Worm (Caenorhabditis elegans) whole organism, mixed stage, embryonic: ENCODE results near the gene C25F9.14.

Experiments
- ces-1 ChIP-seq: fragments of 150-350 bp; optimal IDR thresholded peaks from 2 replicates; lab custom pipeline; 2014; ENCODE audit warnings: missing biosample characterization, missing genetic modification reagents, missing genetic modification characterization
- cnd-1 ChIP-seq: fragments of 200-800 bp; sonication (Bioruptor generic); optimal IDR thresholded peaks from 2 replicates; lab custom pipeline; 2018; ENCODE audit warnings: mild to moderate bottlenecking, missing genetic modification characterization, missing compliant biosample characterization
- drap-1 ChIP-seq: fragments of 200-800 bp; sonication (Bioruptor generic); optimal IDR thresholded peaks from 3 replicates; lab custom pipeline; 2018; ENCODE audit warnings: mild to moderate bottlenecking, missing genetic modification characterization, missing compliant biosample characterization
- elt-3 ChIP-seq: fragments of 150-350 bp; optimal IDR thresholded peaks from 2 replicates; lab custom pipeline; 2014; ENCODE audit warnings: missing biosample characterization, missing genetic modification characterization
- flh-1 ChIP-seq: fragments of 200-800 bp; sonication (Bioruptor generic); optimal IDR thresholded peaks from 2 replicates; lab custom pipeline; 2018; ENCODE audit warnings: mild to moderate bottlenecking, missing genetic modification characterization, moderate library complexity, missing compliant biosample characterization
- ham-2 ChIP-seq: fragments of 200-800 bp; sonication (Bioruptor generic); optimal IDR thresholded peaks from 2 replicates; lab custom pipeline; 2018; ENCODE audit warnings: mild to moderate bottlenecking, missing genetic modification characterization, missing compliant biosample characterization
- lsy-2 ChIP-seq: fragments of 150-350 bp; optimal IDR thresholded peaks from 2 replicates; lab custom pipeline; 2014; ENCODE audit warnings: missing biosample characterization, missing genetic modification characterization
- mab-5 ChIP-seq: fragments of 150-350 bp; optimal IDR thresholded peaks from 2 replicates; lab custom pipeline; 2014; ENCODE audit warnings: missing biosample characterization, missing genetic modification characterization
- mep-1 ChIP-seq: fragments of 150-350 bp; optimal IDR thresholded peaks from 2 replicates; lab custom pipeline; 2017; ENCODE audit warnings: missing biosample characterization, missing genetic modification reagents, missing genetic modification characterization, inconsistent platforms
- nhr-28 ChIP-seq: fragments of 150-350 bp; optimal IDR thresholded peaks from 2 replicates; lab custom pipeline; 2014; ENCODE audit warnings: missing biosample characterization, missing genetic modification characterization
- nhr-76 ChIP-seq: sonication (generic microtip); optimal IDR thresholded peaks from 2 replicates; lab custom pipeline; 2017; ENCODE audit warnings: missing biosample characterization, missing genetic modification characterization
- pha-4 ChIP-seq: fragments of 150-350 bp; optimal IDR thresholded peaks from 2 replicates; lab custom pipeline; 2018; ENCODE audit warnings: missing biosample characterization, missing genetic modification reagents, missing genetic modification characterization
- snpc-4 ChIP-seq: fragments of 150-350 bp; optimal IDR thresholded peaks from 2 replicates; lab custom pipeline; 2014; ENCODE audit warnings: missing biosample characterization, missing genetic modification characterization
- unc-62 ChIP-seq: fragments of 150-350 bp; optimal IDR thresholded peaks from 2 replicates; lab custom pipeline; 2014; ENCODE audit warnings: missing biosample characterization, missing genetic modification reagents, missing genetic modification characterization

ce11 chrV:19445442-19445841 is 9.2 kb downstream of the C25F9.14 start, which contains the start of gene M04C3.1:
- TF ChIP-seq pha-4 (no peak), snpc-4 (tag; lab: Kevin White, UChicago) (no peak), mab-5 (no peak), unc-62 (GFP tag; lab: Kevin White, UChicago) (no peak), ces-1 (GFP tag; lab: Kevin White, UChicago) (no peak), lsy-2 (tag; lab: Kevin White, UChicago) (no peak), nhr-76 (no peak), mep-1 (no peak), cnd-1 (tag; lab: Kevin White, UChicago) (no peak), drap-1 (GFP tag; lab: Kevin White, UChicago) (no peak), elt-3 (tag; lab: Kevin White, UChicago) (no peak), ham-2 (GFP tag; lab: Kevin White, UChicago) (no peak), nhr-28 (tag; lab: Kevin White, UChicago) (no peak), flh-1 (GFP tag; lab: Kevin White, UChicago) (no peak)
